Worm (Caenorhabditis elegans): Measurements from ENCODE around the gene Y39B6A.27.

- TF ChIP-seq pag-3 (tag; optimal IDR thresholded peaks at IDR 0.05; ENCODE audit: borderline replicate concordance) (no peak), ceh-48 (tag; optimal IDR thresholded peaks at IDR 0.05) (no peak), ceh-19 (GFP tag; optimal IDR thresholded peaks at IDR 0.05) (no peak)
Observed at ce11 chrV:19057602-19058001, 26.0 kb downstream of the Y39B6A.27 start.

Measured in whole organism, late embryonic.